Fruit fly (Drosophila melanogaster): ENCODE results near the gene hng3.

dm6 chr3L:771361-771760 lies 16.1 kb upstream of the hng3 start:
- TF ChIP-seq tll (GFP tag; optimal IDR thresholded peaks at IDR 0.05) (no peak), Dfd (GFP tag; optimal IDR thresholded peaks at IDR 0.05) (no peak), CG14965 (GFP tag; optimal IDR thresholded peaks at IDR 0.05; ENCODE audit: borderline replicate concordance) (no peak)

Data from whole organism, embryonic.